Worm (Caenorhabditis elegans) whole organism, L2 larva: ENCODE results near the gene gad-3.

Experiments used
- C34F6.9 ChIP-seq: fragments of 150-350 bp; optimal IDR thresholded peaks from 2 replicates; lab custom pipeline; 2014; ENCODE audit warnings: missing biosample characterization, missing genetic modification characterization
- F13H6.1 ChIP-seq: sonication (generic microtip); optimal IDR thresholded peaks from 2 replicates; lab custom pipeline; 2016; ENCODE audit warnings: missing genetic modification characterization, missing compliant biosample characterization
- Y55F3AM.14 ChIP-seq: fragments of 200-800 bp; sonication (Bioruptor generic); optimal IDR thresholded peaks from 2 replicates; lab custom pipeline; 2018; ENCODE audit warnings: mild to moderate bottlenecking, missing genetic modification characterization, missing compliant biosample characterization
- ZK546.5 ChIP-seq: sonication (generic microtip); optimal IDR thresholded peaks from 2 replicates; lab custom pipeline; 2017; ENCODE audit warnings: missing biosample characterization, missing genetic modification characterization
- aly-2 ChIP-seq: fragments of 150-350 bp; optimal IDR thresholded peaks from 2 replicates; lab custom pipeline; 2014; ENCODE audit warnings: missing biosample characterization, missing genetic modification characterization
- ama-1 ChIP-seq: fragments of 150-350 bp; optimal IDR thresholded peaks from 2 replicates; lab custom pipeline; 2018; ENCODE audit warnings: inconsistent platforms
- blmp-1 ChIP-seq: sonication (generic microtip); optimal IDR thresholded peaks from 2 replicates; lab custom pipeline; 2017; ENCODE audit warnings: missing genetic modification characterization, mild to moderate bottlenecking, missing compliant biosample characterization, antibody characterized with exemption, moderate library complexity; ENCODE audit not compliant: insufficient read depth
- ceh-16 ChIP-seq: fragments of 150-350 bp; optimal IDR thresholded peaks from 2 replicates; lab custom pipeline; 2014; ENCODE audit warnings: missing biosample characterization, missing genetic modification characterization
- ceh-82 ChIP-seq: fragments of 150-350 bp; optimal IDR thresholded peaks from 2 replicates; lab custom pipeline; 2014; ENCODE audit warnings: missing biosample characterization, missing genetic modification characterization
- crh-2 ChIP-seq: sonication (generic microtip); optimal IDR thresholded peaks from 2 replicates; lab custom pipeline; 2017; ENCODE audit warnings: missing biosample characterization, missing genetic modification characterization
- dmd-4 ChIP-seq: sonication (generic microtip); optimal IDR thresholded peaks from 2 replicates; lab custom pipeline; 2017; ENCODE audit warnings: missing biosample characterization, missing genetic modification characterization
- elt-1 ChIP-seq: fragments of 150-350 bp; optimal IDR thresholded peaks from 2 replicates; lab custom pipeline; 2014; ENCODE audit warnings: missing biosample characterization, missing genetic modification characterization
- elt-3 ChIP-seq: sonication (generic microtip); optimal IDR thresholded peaks from 2 replicates; lab custom pipeline; 2017; ENCODE audit warnings: missing biosample characterization, missing genetic modification characterization
- fos-1 ChIP-seq: fragments of 150-350 bp; optimal IDR thresholded peaks from 2 replicates; lab custom pipeline; 2014; ENCODE audit warnings: missing biosample characterization, missing genetic modification characterization
- gmeb-1 ChIP-seq: fragments of 150-350 bp; optimal IDR thresholded peaks from 2 replicates; lab custom pipeline; 2014; ENCODE audit warnings: missing biosample characterization, missing genetic modification characterization
- lin-11 ChIP-seq: fragments of 150-350 bp; sonication (generic microtip); optimal IDR thresholded peaks from 2 replicates; lab custom pipeline; 2014; ENCODE audit warnings: missing biosample characterization, missing genetic modification characterization, inconsistent platforms, mixed read lengths
- lin-13 ChIP-seq: fragments of 150-350 bp; optimal IDR thresholded peaks from 2 replicates; lab custom pipeline; 2014; ENCODE audit warnings: missing biosample characterization, missing genetic modification reagents, missing genetic modification characterization
- lsy-2 ChIP-seq, 2 experiments: fragments of 150-350 bp in 1 of 2; sonication (generic microtip) in 1 of 2; optimal IDR thresholded peaks; 2 replicates each; lab custom pipeline; 2014 to 2017; ENCODE audit warnings: missing biosample characterization in 2 of 2, missing genetic modification characterization in 2 of 2
- mab-5 ChIP-seq: fragments of 150-350 bp; optimal IDR thresholded peaks from 2 replicates; lab custom pipeline; 2014; ENCODE audit warnings: missing biosample characterization, missing genetic modification characterization
- mbf-1 ChIP-seq: sonication (generic microtip); optimal IDR thresholded peaks from 2 replicates; lab custom pipeline; 2017; ENCODE audit warnings: missing biosample characterization, missing genetic modification characterization
- nhr-10 ChIP-seq: sonication (generic microtip); optimal IDR thresholded peaks from 2 replicates; lab custom pipeline; 2017; ENCODE audit warnings: missing biosample characterization, missing genetic modification characterization
- nhr-12 ChIP-seq: fragments of 150-350 bp; optimal IDR thresholded peaks from 2 replicates; lab custom pipeline; 2014; ENCODE audit warnings: missing biosample characterization, missing genetic modification characterization
- nhr-129 ChIP-seq: fragments of 150-350 bp; optimal IDR thresholded peaks from 2 replicates; lab custom pipeline; 2014; ENCODE audit warnings: missing biosample characterization, missing genetic modification characterization
- nhr-21 ChIP-seq: fragments of 150-350 bp; optimal IDR thresholded peaks from 2 replicates; lab custom pipeline; 2014; ENCODE audit warnings: missing biosample characterization, missing genetic modification characterization
- nhr-23 ChIP-seq: fragments of 150-350 bp; optimal IDR thresholded peaks from 2 replicates; lab custom pipeline; 2014; ENCODE audit warnings: missing biosample characterization, missing genetic modification reagents, missing genetic modification characterization
- nhr-237 ChIP-seq: fragments of 150-350 bp; optimal IDR thresholded peaks from 2 replicates; lab custom pipeline; 2014; ENCODE audit warnings: missing biosample characterization, missing genetic modification characterization
- nhr-25 ChIP-seq: fragments of 150-350 bp; sonication (generic microtip); optimal IDR thresholded peaks from 3 replicates; lab custom pipeline; 2014; ENCODE audit warnings: missing biosample characterization, missing genetic modification characterization
- nhr-77 ChIP-seq: fragments of 150-350 bp; optimal IDR thresholded peaks from 2 replicates; lab custom pipeline; 2014; ENCODE audit warnings: missing biosample characterization, missing genetic modification characterization
- peb-1 ChIP-seq: fragments of 150-350 bp; optimal IDR thresholded peaks from 2 replicates; lab custom pipeline; 2014; ENCODE audit warnings: missing biosample characterization, missing genetic modification characterization
- skn-1 ChIP-seq: sonication (generic microtip); optimal IDR thresholded peaks from 2 replicates; lab custom pipeline; 2017; ENCODE audit warnings: missing biosample characterization, missing genetic modification characterization
- sma-3 ChIP-seq: sonication (generic microtip); optimal IDR thresholded peaks from 2 replicates; lab custom pipeline; 2016; ENCODE audit warnings: missing genetic modification reagents, missing genetic modification characterization, missing compliant biosample characterization
- sma-9 ChIP-seq, 2 experiments: fragments of 150-350 bp in 1 of 2; sonication (generic microtip) in 1 of 2; optimal IDR thresholded peaks; 2 replicates each; lab custom pipeline; 2014 to 2016; ENCODE audit warnings: missing genetic modification characterization in 2 of 2, mild to moderate bottlenecking in 1 of 2, missing biosample characterization in 1 of 2, missing compliant biosample characterization in 1 of 2, missing genetic modification reagents in 1 of 2, moderate library complexity in 1 of 2
- snpc-4 ChIP-seq: fragments of 150-350 bp; optimal IDR thresholded peaks from 2 replicates; lab custom pipeline; 2014; ENCODE audit warnings: missing biosample characterization, missing genetic modification characterization
- unc-39 ChIP-seq: fragments of 150-350 bp; optimal IDR thresholded peaks from 2 replicates; lab custom pipeline; 2014; ENCODE audit warnings: missing biosample characterization, missing genetic modification characterization
- ztf-11 ChIP-seq: sonication (generic microtip); optimal IDR thresholded peaks from 2 replicates; lab custom pipeline; 2017; ENCODE audit warnings: missing biosample characterization, missing genetic modification characterization
- ztf-4 ChIP-seq: fragments of 150-350 bp; optimal IDR thresholded peaks from 2 replicates; lab custom pipeline; 2014; ENCODE audit warnings: missing biosample characterization, missing genetic modification characterization

Gene gad-3

ce11 chrV:9146849-9147557 lies 25.8 kb downstream of the gad-3 start, which contains the start of gene spl-2:
TSS of gene spl-2 (minus strand) at chrV:9146899.
- no peak for TF ChIP-seq ztf-4 (tag; lab: Kevin White, UChicago)
- TF ChIP-seq nhr-21 (tag; lab: Kevin White, UChicago): peak; percentile 50
- peak; percentile 29 for TF ChIP-seq sma-3
- TF ChIP-seq nhr-25: peak; percentile 47
- TF ChIP-seq peb-1 (tag; lab: Kevin White, UChicago): no peak
- TF ChIP-seq ZK546.5 (tag; lab: Kevin White, UChicago): no peak
- no peak for TF ChIP-seq ama-1 (lab: Kevin White, UChicago)
- peak; percentile 35 for TF ChIP-seq sma-9 (GFP tag; optimal IDR thresholded peaks at IDR 0.05; lab: Kevin White, UChicago)
- TF ChIP-seq sma-9 (tag; optimal IDR thresholded peaks at IDR 0.05; lab: Kevin White, UChicago): no peak
- no peak for TF ChIP-seq F13H6.1 (tag; lab: Kevin White, UChicago)
- TF ChIP-seq aly-2 (tag; lab: Kevin White, UChicago): no peak
- peak; percentile 23 for TF ChIP-seq nhr-129
- no peak for TF ChIP-seq mab-5 (tag; lab: Kevin White, UChicago)
- TF ChIP-seq, all 48 proteins: peak for 5

ce11 chrV:9146196-9146595 lies 26.6 kb downstream of the gad-3 start:
- peak; percentile 16 for TF ChIP-seq fos-1
- TF ChIP-seq gmeb-1: peak; percentile 22
- no peak for TF ChIP-seq crh-2 (tag; lab: Kevin White, UChicago)
- no peak for TF ChIP-seq sma-3
- peak; percentile 2 for TF ChIP-seq sma-9 (GFP tag; optimal IDR thresholded peaks at IDR 0.05; lab: Kevin White, UChicago)
- TF ChIP-seq sma-9 (tag; optimal IDR thresholded peaks at IDR 0.05; lab: Kevin White, UChicago): no peak

- TF ChIP-seq nhr-21 (tag; lab: Kevin White, UChicago): peak; percentile 33
- peak; percentile 31 for TF ChIP-seq sma-3
- peak; percentile 60 for TF ChIP-seq sma-9 (GFP tag; optimal IDR thresholded peaks at IDR 0.05; lab: Kevin White, UChicago)
- no peak for TF ChIP-seq sma-9 (tag; optimal IDR thresholded peaks at IDR 0.05; lab: Kevin White, UChicago)
- TF ChIP-seq C34F6.9 (tag; lab: Kevin White, UChicago): no peak
- TF ChIP-seq F13H6.1 (tag; lab: Kevin White, UChicago): no peak
- no peak for TF ChIP-seq elt-1 (tag; lab: Kevin White, UChicago)
- TF ChIP-seq ztf-11 (tag; lab: Kevin White, UChicago): no peak
Measured at ce11 chrV:9143896-9144295, 28.9 kb downstream of the gad-3 start.

- TF ChIP-seq nhr-10 (tag; lab: Kevin White, UChicago) (no peak), nhr-237 (tag; lab: Kevin White, UChicago) (no peak), ceh-16 (no peak), ceh-82 (tag; lab: Kevin White, UChicago) (no peak), nhr-21 (tag; lab: Kevin White, UChicago) (no peak), nhr-12 (tag; lab: Kevin White, UChicago) (no peak), nhr-129 (no peak), skn-1 (tag; lab: Kevin White, UChicago) (no peak)
Measured at ce11 chrV:9141297-9141696, 31.5 kb downstream of the gad-3 start, which contains the start of gene pitr-3. TSS of gene pitr-3 (minus strand) at chrV:9141397.

ce11 chrV:9137618-9138017 lies 35.2 kb downstream of the gad-3 start, which contains the start of gene pitr-2:
TSS of gene pitr-2 (minus strand) at chrV:9137718.
- TF ChIP-seq C34F6.9 (tag; lab: Kevin White, UChicago) (no peak), nhr-21 (tag; lab: Kevin White, UChicago) (no peak), snpc-4 (tag; lab: Kevin White, UChicago) (no peak), blmp-1 (tag; lab: Kevin White, UChicago) (no peak), Y55F3AM.14 (GFP tag; lab: Kevin White, UChicago) (no peak), sma-9 (GFP tag; optimal IDR thresholded peaks at IDR 0.05; lab: Kevin White, UChicago) (no peak), sma-9 (tag; optimal IDR thresholded peaks at IDR 0.05; lab: Kevin White, UChicago) (no peak), nhr-129 (no peak), lin-13 (GFP tag; lab: Kevin White, UChicago) (no peak), nhr-77 (no peak), lsy-2 (tag; optimal IDR thresholded peaks at IDR 0.05; lab: Kevin White, UChicago) (no peak), elt-3 (no peak), nhr-12 (tag; lab: Kevin White, UChicago) (no peak), nhr-23 (tag; lab: Kevin White, UChicago) (no peak), lin-11 (tag; lab: Kevin White, UChicago) (no peak), unc-39 (no peak), dmd-4 (no peak), mbf-1 (tag; lab: Kevin White, UChicago) (no peak)
